Fruit fly (Drosophila melanogaster) whole organism, prepupa: Measurements from ENCODE around the gene CG10096.
A peak's percentile ranks its signal among the peaks of the same experiment; 100 is the strongest.

Experiments used
- Blimp-1 ChIP-seq: fragments of 200-800 bp; sonication (Bioruptor generic); optimal IDR thresholded peaks from 3 replicates; lab custom pipeline; 2017; ENCODE audit warnings: missing biosample characterization, missing genetic modification characterization, mild to moderate bottlenecking, moderate library complexity, missing genetic modification reagents
- CG10669 ChIP-seq: fragments of 200-800 bp; sonication (Bioruptor generic); optimal IDR thresholded peaks from 3 replicates; lab custom pipeline; 2018; ENCODE audit warnings: missing biosample characterization, mild to moderate bottlenecking, missing genetic modification characterization, moderate library complexity
- CG11762 ChIP-seq: fragments of 200-800 bp; sonication (Bioruptor generic); optimal IDR thresholded peaks from 3 replicates; lab custom pipeline; 2016; ENCODE audit warnings: missing biosample characterization, missing genetic modification characterization; ENCODE audit not compliant: insufficient read depth
- CG11902 ChIP-seq: fragments of 200-800 bp; sonication (Bioruptor generic); optimal IDR thresholded peaks from 3 replicates; lab custom pipeline; 2016; ENCODE audit warnings: missing biosample characterization, missing genetic modification characterization
- CG31627 ChIP-seq: fragments of 200-800 bp; sonication (Bioruptor generic); optimal IDR thresholded peaks from 3 replicates; lab custom pipeline; 2016; ENCODE audit warnings: missing biosample characterization, missing genetic modification characterization
- CG32006 ChIP-seq: fragments of 200-800 bp; sonication (Bioruptor generic); optimal IDR thresholded peaks from 3 replicates; lab custom pipeline; 2017; ENCODE audit warnings: missing biosample characterization, mild to moderate bottlenecking, missing genetic modification characterization
- CG34406 ChIP-seq: fragments of 200-800 bp; sonication (Bioruptor generic); optimal IDR thresholded peaks from 3 replicates; lab custom pipeline; 2016; ENCODE audit warnings: missing biosample characterization, missing genetic modification characterization
- CG4318 ChIP-seq: fragments of 200-800 bp; sonication (Bioruptor generic); optimal IDR thresholded peaks from 3 replicates; lab custom pipeline; 2017; ENCODE audit warnings: missing biosample characterization, mild to moderate bottlenecking, missing genetic modification characterization
- CG6792 ChIP-seq: fragments of 200-800 bp; sonication (Bioruptor generic); optimal IDR thresholded peaks from 3 replicates; lab custom pipeline; 2016; ENCODE audit warnings: missing biosample characterization, missing genetic modification characterization
- CG6808 ChIP-seq: fragments of 200-800 bp; sonication (Bioruptor generic); optimal IDR thresholded peaks from 3 replicates; lab custom pipeline; 2017; ENCODE audit warnings: missing biosample characterization, missing genetic modification characterization, mild to moderate bottlenecking, moderate library complexity, missing genetic modification reagents
- CG6854 ChIP-seq: fragments of 200-800 bp; sonication (Bioruptor generic); optimal IDR thresholded peaks from 2 replicates; lab custom pipeline; 2017; ENCODE audit warnings: missing biosample characterization, mild to moderate bottlenecking, missing genetic modification characterization
- CG7368 ChIP-seq: fragments of 200-800 bp; sonication (Bioruptor generic); optimal IDR thresholded peaks from 3 replicates; lab custom pipeline; 2016; ENCODE audit warnings: missing biosample characterization, missing genetic modification characterization
- CG8632 ChIP-seq: fragments of 200-800 bp; sonication (Bioruptor generic); optimal IDR thresholded peaks from 3 replicates; lab custom pipeline; 2016; ENCODE audit warnings: missing biosample characterization, missing genetic modification characterization
- Eip75B ChIP-seq: fragments of 200-800 bp; sonication (Bioruptor generic); optimal IDR thresholded peaks from 3 replicates; lab custom pipeline; 2016; ENCODE audit warnings: missing biosample characterization, missing genetic modification characterization
- Eip78C ChIP-seq: fragments of 200-800 bp; sonication (Bioruptor generic); peaks from one replicate; lab custom pipeline; 2016; ENCODE audit warnings: missing biosample characterization, missing genetic modification characterization
- Ets96B ChIP-seq: fragments of 200-800 bp; optimal IDR thresholded peaks from 2 replicates; lab custom pipeline; 2019; ENCODE audit warnings: missing biosample characterization, mild to moderate bottlenecking, missing genetic modification characterization, moderate library complexity
- Hr38 ChIP-seq: sonication (Bioruptor generic); optimal IDR thresholded peaks from 2 replicates; lab custom pipeline; 2016; ENCODE audit warnings: missing biosample characterization, missing genetic modification characterization
- Hr39 ChIP-seq: fragments of 200-800 bp; sonication (Bioruptor generic); optimal IDR thresholded peaks from 2 replicates; lab custom pipeline; 2016; ENCODE audit warnings: missing biosample characterization, missing genetic modification characterization
- Hr4 ChIP-seq: fragments of 200-800 bp; sonication (Bioruptor generic); optimal IDR thresholded peaks from 3 replicates; lab custom pipeline; 2016; ENCODE audit warnings: missing biosample characterization, missing genetic modification characterization
- Lpt ChIP-seq: fragments of 200-800 bp; sonication (Bioruptor generic); optimal IDR thresholded peaks from 3 replicates; lab custom pipeline; 2016; ENCODE audit warnings: missing biosample characterization, missing genetic modification characterization
- Smox ChIP-seq: fragments of 200-800 bp; sonication (Bioruptor generic); optimal IDR thresholded peaks from 3 replicates; lab custom pipeline; 2016; ENCODE audit warnings: missing biosample characterization, missing genetic modification characterization
- achi ChIP-seq: fragments of 200-800 bp; sonication (Bioruptor generic); optimal IDR thresholded peaks from 3 replicates; lab custom pipeline; 2016; ENCODE audit warnings: missing biosample characterization, missing genetic modification characterization
- cyc ChIP-seq: fragments of 200-800 bp; sonication (Bioruptor generic); optimal IDR thresholded peaks from 3 replicates; lab custom pipeline; 2016; ENCODE audit warnings: missing biosample characterization, missing genetic modification characterization
- dac ChIP-seq: fragments of 200-800 bp; sonication (Bioruptor generic); optimal IDR thresholded peaks from 2 replicates; lab custom pipeline; 2017; ENCODE audit warnings: missing biosample characterization, mild to moderate bottlenecking, missing genetic modification characterization
- dsx ChIP-seq: fragments of 200-800 bp; optimal IDR thresholded peaks from 3 replicates; lab custom pipeline; 2019; ENCODE audit warnings: missing biosample characterization, mild to moderate bottlenecking, missing genetic modification characterization, moderate library complexity; ENCODE audit not compliant: poor library complexity, severe bottlenecking
- eg ChIP-seq: fragments of 200-800 bp; sonication (Bioruptor generic); IDR thresholded peaks from 3 replicates; pipeline ENCODE4 v1.3.6; 2022; ENCODE audit warnings: missing biosample characterization, missing genetic modification characterization
- fd85E ChIP-seq: fragments of 200-800 bp; sonication (Bioruptor generic); optimal IDR thresholded peaks from 3 replicates; lab custom pipeline; 2016; ENCODE audit warnings: missing biosample characterization, missing genetic modification characterization
- fkh ChIP-seq: fragments of 200-800 bp; sonication (Bioruptor generic); optimal IDR thresholded peaks from 3 replicates; lab custom pipeline; 2017; ENCODE audit warnings: missing biosample characterization, mild to moderate bottlenecking, missing genetic modification characterization, moderate library complexity
- net ChIP-seq: fragments of 200-800 bp; sonication (Bioruptor generic); optimal IDR thresholded peaks from 3 replicates; lab custom pipeline; 2016; ENCODE audit warnings: missing biosample characterization, missing genetic modification characterization
- salr ChIP-seq, 2 experiments: fragments of 200-800 bp; sonication (Bioruptor generic); optimal IDR thresholded peaks; 3 replicates each; lab custom pipeline; 2016 to 2018; ENCODE audit warnings: missing biosample characterization in 2 of 2, missing genetic modification characterization in 2 of 2, mild to moderate bottlenecking in 1 of 2
- ss ChIP-seq, 2 experiments: fragments of 200-800 bp; sonication (Bioruptor generic); optimal IDR thresholded peaks; 2 replicates in 1 of 2; 3 replicates in 1 of 2; lab custom pipeline; 2017 to 2018; ENCODE audit warnings: mild to moderate bottlenecking in 2 of 2, missing biosample characterization in 2 of 2, missing genetic modification characterization in 2 of 2, moderate library complexity in 1 of 2
- svp ChIP-seq: fragments of 200-800 bp; sonication (Bioruptor generic); peaks from one replicate; lab custom pipeline; 2016; ENCODE audit warnings: missing biosample characterization, missing genetic modification characterization
- topi ChIP-seq: fragments of 200-800 bp; sonication (Bioruptor generic); optimal IDR thresholded peaks from 3 replicates; lab custom pipeline; 2016; ENCODE audit warnings: missing biosample characterization, missing genetic modification characterization
- vri ChIP-seq: fragments of 200-800 bp; sonication (Bioruptor generic); optimal IDR thresholded peaks from 3 replicates; lab custom pipeline; 2016; ENCODE audit warnings: missing biosample characterization, mild to moderate bottlenecking, missing genetic modification characterization

Gene CG10096

dm6 chr3R:12402935-12403334 is 7.2 kb upstream of the CG10096 start (continued):
- peak; percentile 98 for TF ChIP-seq dsx (GFP tag; lab: Kevin White, UChicago)
- TF ChIP-seq CG11762 = peak; percentile 99
- peak; percentile 73 for TF ChIP-seq fkh
- TF ChIP-seq Ets96B = peak; percentile 98
- peak; percentile 99 for TF ChIP-seq cyc (GFP tag; lab: Kevin White, UChicago)
- peak; percentile 95 for TF ChIP-seq CG6808 (GFP tag; lab: Kevin White, UChicago)
- peak; percentile 98 for TF ChIP-seq CG7368 (GFP tag; lab: Kevin White, UChicago)
- TF ChIP-seq CG34406 = peak; percentile 97
- TF ChIP-seq CG6792 (GFP tag; lab: Kevin White, UChicago) = peak; percentile 96
- peak; percentile 95 for TF ChIP-seq Eip75B (GFP tag; lab: Kevin White, UChicago)
- peak; percentile 94 for TF ChIP-seq achi (GFP tag; lab: Kevin White, UChicago)
- peak; percentile 93 for TF ChIP-seq Hr4 (GFP tag; lab: Kevin White, UChicago)
- peak; percentile 92 for TF ChIP-seq CG32006 (GFP tag; lab: Kevin White, UChicago)
- TF ChIP-seq Smox = peak; percentile 96
- peak; percentile 94 for TF ChIP-seq net (GFP tag; lab: Kevin White, UChicago)
- peak; percentile 81 for TF ChIP-seq Lpt (GFP tag; lab: Kevin White, UChicago)
- TF ChIP-seq CG31627 (GFP tag; lab: Kevin White, UChicago) = peak; percentile 96
- peak in 1 of 2 experiments; percentile 94 for TF ChIP-seq salr (GFP tag; optimal IDR thresholded peaks at IDR 0.05; lab: Kevin White, UChicago)
- TF ChIP-seq Hr38 (GFP tag; lab: Kevin White, UChicago) = no peak
- peak; percentile 99 for TF ChIP-seq CG6854
- TF ChIP-seq Hr39 (GFP tag; lab: Kevin White, UChicago) = peak; percentile 94
- peak; percentile 98 for TF ChIP-seq eg (GFP tag; lab: Robert Waterston, UW)
- TF ChIP-seq dac (GFP tag; lab: Kevin White, UChicago) = peak; percentile 86
- TF ChIP-seq Blimp-1 = peak; percentile 93

dm6 chr3R:12401672-12402296 is 6.0 kb upstream of the CG10096 start, which contains the start of gene DNAlig3:
TSS of gene DNAlig3 (minus strand) at chr3R:12401839.
- TF ChIP-seq CG6854 (peak; percentile 51), fkh (peak; percentile 98), svp (no peak)

- no peak for TF ChIP-seq topi (GFP tag; lab: Kevin White, UChicago)
- TF ChIP-seq fd85E = no peak
- TF ChIP-seq svp = peak; percentile 43
- TF ChIP-seq ss (GFP tag; optimal IDR thresholded peaks at IDR 0.05; lab: Kevin White, UChicago) = no peak
- TF ChIP-seq vri (GFP tag; lab: Kevin White, UChicago) = peak; percentile 44
- no peak for TF ChIP-seq CG11902 (GFP tag; lab: Kevin White, UChicago)
- TF ChIP-seq Hr4 (GFP tag; lab: Kevin White, UChicago) = no peak
- no peak for TF ChIP-seq CG11762
- TF ChIP-seq Eip78C (GFP tag; lab: Kevin White, UChicago) = no peak
- no peak for TF ChIP-seq CG10669 (GFP tag; lab: Kevin White, UChicago)
- TF ChIP-seq achi (GFP tag; lab: Kevin White, UChicago) = no peak
- TF ChIP-seq CG7368 (GFP tag; lab: Kevin White, UChicago) = no peak
Observed at dm6 chr3R:12398620-12399247, 3.0 kb upstream of the CG10096 start, which contains the start of gene Cyp9f3. TSS of gene Cyp9f3 (minus strand) at chr3R:12398929.

dm6 chr3R:12398054-12398453 is 2.3 kb upstream of the CG10096 start:
- TF ChIP-seq Hr39 (GFP tag; lab: Kevin White, UChicago) = no peak
- no peak for TF ChIP-seq CG4318 (GFP tag; lab: Kevin White, UChicago)
- peak; percentile 71 for TF ChIP-seq svp
- peak; percentile 39 for TF ChIP-seq vri (GFP tag; lab: Kevin White, UChicago)
- TF ChIP-seq CG8632 = no peak
